Fruit fly (Drosophila melanogaster): ENCODE data around the gene CG14563.
A peak's percentile ranks its signal among the peaks of the same experiment; 100 is the strongest.

Gene CG14563

DNA sequence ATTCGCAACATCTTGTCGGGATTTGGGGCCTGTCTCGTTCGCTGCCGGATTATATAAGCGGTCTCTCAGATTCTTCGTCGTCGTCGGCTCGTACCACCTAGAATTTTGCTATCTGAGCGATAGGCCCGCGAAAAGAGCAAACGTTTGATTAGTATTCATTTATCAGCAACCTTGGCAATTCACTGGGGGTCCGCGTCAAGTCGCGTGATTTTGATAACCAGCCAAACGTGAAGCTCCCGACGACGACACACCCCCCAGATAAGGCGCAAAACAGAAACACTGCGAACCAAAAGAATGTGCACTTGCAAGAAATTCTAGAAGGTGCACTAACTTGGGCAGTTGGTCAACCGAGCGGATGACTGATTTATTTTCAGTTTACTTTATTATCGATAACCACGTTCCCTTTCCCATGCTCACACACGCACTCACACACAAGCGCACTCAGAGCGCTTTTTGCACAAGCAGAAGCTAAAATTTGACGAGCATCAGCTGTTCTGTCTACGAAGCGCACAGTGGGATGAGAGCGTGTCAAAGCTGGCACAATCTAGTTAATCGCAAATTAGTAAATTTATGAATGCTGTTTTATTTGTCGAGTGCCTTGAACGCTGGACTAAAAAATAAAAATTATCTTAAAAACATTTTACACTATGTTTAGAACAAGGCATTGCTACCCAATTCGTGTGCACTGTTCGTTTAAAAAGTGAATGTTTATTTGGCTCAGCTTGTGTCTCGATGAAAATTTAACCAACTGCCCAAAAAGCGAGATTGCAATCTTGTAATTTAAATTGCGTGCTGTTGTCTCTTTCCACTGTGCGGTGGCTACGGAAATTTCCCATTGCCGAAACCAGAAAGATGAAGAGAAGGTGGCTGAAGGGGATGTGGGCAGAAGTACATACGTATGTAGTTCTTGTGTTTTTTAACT is 2.2 kb downstream of the CG14563 start:
- TF ChIP-seq CG31365 (tag; optimal IDR thresholded peaks at IDR 0.05) (peak; percentile 47), bcd (GFP tag; optimal IDR thresholded peaks at IDR 0.05) (peak; percentile 94), MBD-R2 (GFP tag; IDR thresholded peaks at IDR 0.05) (peak; percentile 64), dmrt11E (tag; optimal IDR thresholded peaks at IDR 0.05) (peak; percentile 82), ERR (GFP tag; optimal IDR thresholded peaks at IDR 0.05) (peak; percentile 68), maf-S (GFP tag; optimal IDR thresholded peaks at IDR 0.05) (peak; percentile 93), CG3838 (GFP tag; optimal IDR thresholded peaks at IDR 0.05) (peak; percentile 80), Mes4 (GFP tag; optimal IDR thresholded peaks at IDR 0.05) (peak; percentile 92), al (GFP tag; IDR thresholded peaks at IDR 0.05) (peak; percentile 81), hb (GFP tag; IDR thresholded peaks at IDR 0.05; ENCODE audit: partially characterized antibody) (no peak), CG12236 (GFP tag; optimal IDR thresholded peaks at IDR 0.05) (peak; percentile 91), CG7963 (GFP tag; IDR thresholded peaks at IDR 0.05; ENCODE audit: partially characterized antibody) (no peak), Dfd (GFP tag; optimal IDR thresholded peaks at IDR 0.05) (no peak), prd (optimal IDR thresholded peaks at IDR 0.05) (no peak), prd (GFP tag; IDR thresholded peaks at IDR 0.05) (peak; percentile 94), Stat92E (GFP tag; optimal IDR thresholded peaks at IDR 0.05) (no peak), CG1529 (GFP tag; optimal IDR thresholded peaks at IDR 0.05) (peak; percentile 90), Mrtf (GFP tag; IDR thresholded peaks at IDR 0.05) (peak; percentile 89), CG3407 (GFP tag; optimal IDR thresholded peaks at IDR 0.05) (peak; percentile 81), CG6254 (GFP tag; optimal IDR thresholded peaks at IDR 0.05) (peak; percentile 91), Bteb2 (GFP tag; optimal IDR thresholded peaks at IDR 0.05) (peak; percentile 85), Sry-β (GFP tag; optimal IDR thresholded peaks at IDR 0.05) (peak; percentile 50), p53 (GFP tag; optimal IDR thresholded peaks at IDR 0.05) (peak; percentile 71), Camta (GFP tag; optimal IDR thresholded peaks at IDR 0.05) (peak; percentile 95), CG8290 (GFP tag; optimal IDR thresholded peaks at IDR 0.05) (peak; percentile 86), CG8290 (tag; optimal IDR thresholded peaks at IDR 0.05) (peak; percentile 18 to 81), Rx (GFP tag; IDR thresholded peaks at IDR 0.05) (peak; percentile 85), pum (GFP tag; optimal IDR thresholded peaks at IDR 0.05) (peak; percentile 92), CG6813 (GFP tag; optimal IDR thresholded peaks at IDR 0.05) (peak; percentile 93), nmo (GFP tag; optimal IDR thresholded peaks at IDR 0.05) (peak; percentile 96), Gsc (GFP tag; IDR thresholded peaks at IDR 0.05) (peak; percentile 83), zen (tag; optimal IDR thresholded peaks at IDR 0.05) (peak; percentile 80), CG6689 (GFP tag; IDR thresholded peaks at IDR 0.05) (peak; percentile 95), Spps (tag; optimal IDR thresholded peaks at IDR 0.05) (peak; percentile 87), peb (GFP tag; IDR thresholded peaks at IDR 0.05) (peak; percentile 88), Dref (GFP tag; IDR thresholded peaks at IDR 0.05) (peak; percentile 48), kah (GFP tag; optimal IDR thresholded peaks at IDR 0.05) (peak; percentile 85), dati (GFP tag; IDR thresholded peaks at IDR 0.05) (peak; percentile 61; the same call in 1 of the 2 replicates), slou (GFP tag; optimal IDR thresholded peaks at IDR 0.05) (peak; percentile 87), gce (GFP tag; IDR thresholded peaks at IDR 0.05) (peak; percentile 88), CG7556 (GFP tag; optimal IDR thresholded peaks at IDR 0.05) (peak; percentile 97), grn (GFP tag; optimal IDR thresholded peaks at IDR 0.05) (peak; percentile 84), CG11085 (GFP tag; IDR thresholded peaks at IDR 0.05) (peak; percentile 76), CG4328 (GFP tag; optimal IDR thresholded peaks at IDR 0.05) (peak; percentile 82), CG2678 (tag; optimal IDR thresholded peaks at IDR 0.05) (peak; percentile 95), Hand (GFP tag; optimal IDR thresholded peaks at IDR 0.05) (peak; percentile 79), Dad (GFP tag; optimal IDR thresholded peaks at IDR 0.05) (peak; percentile 90), CG11456 (GFP tag; IDR thresholded peaks at IDR 0.05) (peak; percentile 92), CG31224 (GFP tag; IDR thresholded peaks at IDR 0.05) (peak; percentile 85)

Data from whole organism, embryonic.